Fruit fly (Drosophila melanogaster) whole organism, embryonic: ENCODE results near the gene CG34256.

Source experiments
- Antp ChIP-seq: fragments of 200-800 bp; sonication (Bioruptor generic); optimal IDR thresholded peaks from 3 replicates; lab custom pipeline; 2016; ENCODE audit warnings: missing biosample characterization, missing genetic modification characterization
- Bdp1 ChIP-seq: fragments of 200-800 bp; sonication (Bioruptor generic); optimal IDR thresholded peaks from 3 replicates; lab custom pipeline; 2016; ENCODE audit warnings: missing biosample characterization, missing genetic modification characterization
- CG10366 ChIP-seq: fragments of 200-800 bp; sonication (Bioruptor generic); IDR thresholded peaks from 2 replicates; pipeline ENCODE4 v1.3.6; 2022; ENCODE audit warnings: missing biosample characterization, missing genetic modification characterization
- CG10565 ChIP-seq: fragments of 200-800 bp; sonication (Bioruptor generic); optimal IDR thresholded peaks from 3 replicates; lab custom pipeline; 2016; ENCODE audit warnings: missing biosample characterization, mild to moderate bottlenecking, missing genetic modification characterization
- CG1233 ChIP-seq: fragments of 200-800 bp; sonication (Bioruptor generic); optimal IDR thresholded peaks from 4 replicates; lab custom pipeline; 2018; ENCODE audit warnings: missing biosample characterization, mild to moderate bottlenecking, missing genetic modification characterization
- CG12769 ChIP-seq: fragments of 200-800 bp; sonication (Bioruptor generic); optimal IDR thresholded peaks from 2 replicates; lab custom pipeline; 2019; ENCODE audit warnings: missing biosample characterization, mild to moderate bottlenecking, missing genetic modification characterization, moderate library complexity
- CG13624 ChIP-seq: fragments of 200-800 bp; sonication (Bioruptor generic); optimal IDR thresholded peaks from 2 replicates; lab custom pipeline; 2016; ENCODE audit warnings: missing biosample characterization, missing genetic modification characterization
- CG14050 ChIP-seq: fragments of 200-800 bp; sonication (Bioruptor generic); IDR thresholded peaks from 3 replicates; pipeline ENCODE4 v1.3.6; 2022; ENCODE audit warnings: missing biosample characterization, missing genetic modification characterization
- CG17802 ChIP-seq: fragments of 200-800 bp; sonication (Bioruptor generic); optimal IDR thresholded peaks from 2 replicates; lab custom pipeline; 2018; ENCODE audit warnings: missing biosample characterization, mild to moderate bottlenecking, missing genetic modification characterization, moderate library complexity
- CG1792 ChIP-seq: fragments of 200-800 bp; sonication (Bioruptor generic); optimal IDR thresholded peaks from 2 replicates; lab custom pipeline; 2016; ENCODE audit warnings: missing biosample characterization, missing genetic modification characterization
- CG18011 ChIP-seq: fragments of 200-800 bp; sonication (Bioruptor generic); optimal IDR thresholded peaks from 2 replicates; lab custom pipeline; 2017; ENCODE audit warnings: missing biosample characterization, missing genetic modification characterization, mild to moderate bottlenecking, moderate library complexity, missing genotype
- CG1832 ChIP-seq: fragments of 200-800 bp; sonication (Bioruptor generic); optimal IDR thresholded peaks from 2 replicates; lab custom pipeline; 2017; ENCODE audit warnings: missing biosample characterization, mild to moderate bottlenecking, missing genetic modification characterization, inconsistent platforms
- CG2199 ChIP-seq: fragments of 200-800 bp; sonication (Bioruptor generic); IDR thresholded peaks from 3 replicates; pipeline ENCODE4 v1.3.6; 2022; ENCODE audit warnings: missing biosample characterization, missing genetic modification characterization
- CG6175 ChIP-seq: fragments of 200-800 bp; sonication (Bioruptor generic); IDR thresholded peaks from 3 replicates; pipeline ENCODE4 v1.3.6; 2022; ENCODE audit warnings: missing biosample characterization, missing genetic modification characterization
- CG7372 ChIP-seq: fragments of 200-800 bp; sonication (Bioruptor generic); IDR thresholded peaks from 2 replicates; pipeline ENCODE4 v1.3.6; 2022; ENCODE audit warnings: missing biosample characterization, missing genetic modification characterization
- CG9437 ChIP-seq: fragments of 200-800 bp; sonication (Bioruptor generic); optimal IDR thresholded peaks from 2 replicates; lab custom pipeline; 2018; ENCODE audit warnings: missing biosample characterization, mild to moderate bottlenecking, missing genetic modification characterization
- CTCF ChIP-seq: fragments of 200-800 bp; sonication (Bioruptor generic); optimal IDR thresholded peaks from 2 replicates; lab custom pipeline; 2017; ENCODE audit warnings: missing biosample characterization, mild to moderate bottlenecking, missing genetic modification characterization, moderate library complexity
- CkIIα-i1 ChIP-seq: fragments of 200-800 bp; sonication (Bioruptor generic); IDR thresholded peaks from 2 replicates; pipeline ENCODE4 v1.3.6; 2022; ENCODE audit warnings: missing biosample characterization, missing genetic modification characterization
- D ChIP-seq, 2 experiments: fragments of 200-800 bp in 1 of 2; fragments of >200 bp in 1 of 2; sonication (Bioruptor generic) in 1 of 2; optimal IDR thresholded peaks; 2 replicates in 1 of 2; 3 replicates in 1 of 2; lab custom pipeline; 2017; ENCODE audit warnings: mild to moderate bottlenecking in 1 of 2, missing biosample characterization in 1 of 2, missing genetic modification characterization in 1 of 2, missing genetic modification reagents in 1 of 2
- Dad ChIP-seq: fragments of 200-800 bp; sonication (Bioruptor generic); optimal IDR thresholded peaks from 3 replicates; lab custom pipeline; 2016; ENCODE audit warnings: missing biosample characterization, missing genetic modification characterization
- Eip74EF ChIP-seq, 2 experiments: fragments of 200-800 bp in 1 of 2; fragments of >200 bp in 1 of 2; sonication (Bioruptor generic) in 1 of 2; optimal IDR thresholded peaks; 2 replicates each; lab custom pipeline; 2017 to 2019; ENCODE audit warnings: missing biosample characterization in 2 of 2, missing genetic modification characterization in 2 of 2, mild to moderate bottlenecking in 1 of 2, moderate library complexity in 1 of 2
- Fer1 ChIP-seq: fragments of 200-800 bp; sonication (Bioruptor generic); optimal IDR thresholded peaks from 2 replicates; lab custom pipeline; 2017; ENCODE audit warnings: missing biosample characterization, mild to moderate bottlenecking, missing genetic modification characterization
- Gug ChIP-seq: fragments of 200-800 bp; sonication (Bioruptor generic); IDR thresholded peaks from 4 replicates; pipeline ENCODE4 v1.3.6; 2022; ENCODE audit warnings: missing biosample characterization, missing genetic modification characterization
- H2.0 ChIP-seq: fragments of 200-800 bp; sonication (Bioruptor generic); IDR thresholded peaks from 2 replicates; pipeline ENCODE4 v1.3.6; 2022; ENCODE audit warnings: missing biosample characterization, missing genetic modification characterization
- Hmx ChIP-seq: fragments of 200-800 bp; sonication (Bioruptor generic); optimal IDR thresholded peaks from 2 replicates; lab custom pipeline; 2016; ENCODE audit warnings: missing biosample characterization, missing genetic modification characterization
- Hr78 ChIP-seq, 2 experiments: fragments of 200-800 bp in 1 of 2; fragments of >200 bp in 1 of 2; sonication (Bioruptor generic) in 1 of 2; optimal IDR thresholded peaks; 2 replicates each; lab custom pipeline; 2017 to 2019; ENCODE audit warnings: missing biosample characterization in 2 of 2, missing genetic modification characterization in 2 of 2, mild to moderate bottlenecking in 1 of 2, moderate library complexity in 1 of 2
- Rfx ChIP-seq: fragments of 200-800 bp; sonication (Bioruptor generic); IDR thresholded peaks from 2 replicates; pipeline ENCODE4 v1.3.6; 2022; ENCODE audit warnings: missing biosample characterization, missing genetic modification characterization
- Vsx1 ChIP-seq: fragments of 200-800 bp; sonication (Bioruptor generic); optimal IDR thresholded peaks from 2 replicates; lab custom pipeline; 2017; ENCODE audit warnings: missing biosample characterization, mild to moderate bottlenecking, missing genetic modification characterization, missing genetic modification reagents
- Xbp1 ChIP-seq: fragments of 200-800 bp; sonication (Bioruptor generic); optimal IDR thresholded peaks from 3 replicates; lab custom pipeline; 2016; ENCODE audit warnings: missing biosample characterization, mild to moderate bottlenecking, missing genetic modification characterization
- bowl ChIP-seq: fragments of 200-800 bp; sonication (Bioruptor generic); IDR thresholded peaks from 2 replicates; pipeline ENCODE4 v1.3.6; 2022; ENCODE audit warnings: missing biosample characterization, missing genetic modification characterization
- fd3F ChIP-seq: fragments of 200-800 bp; sonication (Bioruptor generic); optimal IDR thresholded peaks from 2 replicates; lab custom pipeline; 2018; ENCODE audit warnings: missing biosample characterization, mild to moderate bottlenecking, missing genetic modification characterization, moderate library complexity
- gt ChIP-seq: fragments of 200-800 bp; sonication (Bioruptor generic); IDR thresholded peaks from 2 replicates; pipeline ENCODE4 v1.3.6; 2022; ENCODE audit warnings: missing biosample characterization, missing genetic modification characterization
- hbn ChIP-seq: fragments of 200-800 bp; sonication (Bioruptor generic); IDR thresholded peaks from 2 replicates; pipeline ENCODE4 v1.3.6; 2022; ENCODE audit warnings: missing biosample characterization, missing genetic modification characterization; ENCODE audit not compliant: partially characterized antibody
- inv ChIP-seq: fragments of 200-800 bp; sonication (Bioruptor generic); IDR thresholded peaks from 2 replicates; pipeline ENCODE4 v1.3.6; 2022; ENCODE audit warnings: missing biosample characterization, missing genetic modification characterization; ENCODE audit not compliant: partially characterized antibody
- prd ChIP-seq, 3 experiments: fragments of >200 bp in 2 of 3; fragments of 200-800 bp in 1 of 3; sonication (Bioruptor generic) in 1 of 3; optimal IDR thresholded peaks in 2 of 3; IDR thresholded peaks in 1 of 3; 2 replicates in 2 of 3; 3 replicates in 1 of 3; pipeline versions ENCODE4 v1.3.6 to Lab custom; 2017 to 2022; ENCODE audit warnings: missing biosample characterization in 1 of 3, missing genetic modification characterization in 1 of 3
- psq ChIP-seq: fragments of 200-800 bp; sonication (Bioruptor generic); optimal IDR thresholded peaks from 2 replicates; lab custom pipeline; 2017; ENCODE audit warnings: missing biosample characterization, missing genetic modification characterization
- sd ChIP-seq: fragments of 200-800 bp; sonication (Bioruptor generic); optimal IDR thresholded peaks from 3 replicates; lab custom pipeline; 2018; ENCODE audit warnings: missing biosample characterization, mild to moderate bottlenecking, missing genetic modification characterization, moderate library complexity
- sens ChIP-seq: fragments of 200-800 bp; sonication (Bioruptor generic); peaks from one replicate; lab custom pipeline; 2016; ENCODE audit warnings: missing biosample characterization, missing genetic modification characterization
- shn ChIP-seq: fragments of 200-800 bp; sonication (Bioruptor generic); optimal IDR thresholded peaks from 3 replicates; lab custom pipeline; 2016; ENCODE audit warnings: missing biosample characterization, missing genetic modification characterization
- sna ChIP-seq: fragments of 200-800 bp; sonication (Bioruptor generic); IDR thresholded peaks from 2 replicates; pipeline ENCODE4 v1.3.6; 2022; ENCODE audit warnings: missing biosample characterization, missing genetic modification characterization; ENCODE audit not compliant: partially characterized antibody
- sob ChIP-seq: fragments of 200-800 bp; sonication (Bioruptor generic); IDR thresholded peaks from 2 replicates; pipeline ENCODE4 v1.3.6; 2022; ENCODE audit warnings: missing biosample characterization, missing genetic modification characterization
- sqz ChIP-seq: fragments of 200-800 bp; sonication (Bioruptor generic); optimal IDR thresholded peaks from 3 replicates; lab custom pipeline; 2018; ENCODE audit warnings: missing biosample characterization, mild to moderate bottlenecking, missing genetic modification characterization
- usp ChIP-seq: fragments of >200 bp; optimal IDR thresholded peaks from 2 replicates; lab custom pipeline; 2017; ENCODE audit warnings: missing biosample characterization, missing genetic modification characterization
- vvl ChIP-seq: fragments of 200-800 bp; sonication (Bioruptor generic); IDR thresholded peaks from 2 replicates; pipeline ENCODE4 v1.3.6; 2022; ENCODE audit warnings: missing biosample characterization, missing genetic modification characterization
- wek ChIP-seq: fragments of 200-800 bp; sonication (Bioruptor generic); optimal IDR thresholded peaks from 3 replicates; lab custom pipeline; 2018; ENCODE audit warnings: missing biosample characterization, mild to moderate bottlenecking, missing genetic modification characterization, moderate library complexity
- z ChIP-seq: fragments of 200-800 bp; sonication (Bioruptor generic); IDR thresholded peaks from 3 replicates; pipeline ENCODE4 v1.3.6; 2022; ENCODE audit warnings: missing biosample characterization, missing genetic modification characterization
- zfh1 ChIP-seq: fragments of 200-800 bp; sonication (Bioruptor generic); IDR thresholded peaks from 3 replicates; pipeline ENCODE4 v1.3.6; 2022; ENCODE audit warnings: missing biosample characterization, missing genetic modification characterization

The CG34256 gene

DNA sequence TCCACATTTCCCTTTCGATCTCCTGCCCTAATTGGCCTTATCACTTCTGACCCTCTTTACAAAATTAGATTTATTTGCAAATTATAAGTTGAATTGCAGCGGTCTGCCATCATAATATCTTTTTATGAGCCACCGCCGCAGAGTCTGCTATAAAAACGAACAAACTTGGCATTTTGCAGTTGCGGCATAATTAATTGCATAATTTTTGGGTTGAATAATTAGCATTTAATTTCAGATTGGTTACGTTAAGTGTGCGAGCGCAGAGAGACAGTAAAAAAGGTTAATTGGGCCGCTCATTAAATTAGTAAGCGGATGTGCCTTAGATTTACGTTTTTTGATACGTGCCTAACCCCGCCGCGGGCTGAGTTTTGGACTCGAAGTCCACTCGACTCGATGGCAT, 40.5 kb downstream of the CG34256 start (continued):
- TF ChIP-seq sna (GFP tag; lab: Robert Waterston, UW) = no peak
- TF ChIP-seq Dad = no peak
- TF ChIP-seq fd3F = no peak
- TF ChIP-seq sob (GFP tag; lab: Robert Waterston, UW) = 0 out of 2 replicates have a peak, but pooled peaks have one; percentile 24
- TF ChIP-seq CG6175 (GFP tag; lab: Robert Waterston, UW) = no peak
- peak; percentile 86 for TF ChIP-seq CG9437 (GFP tag; lab: Kevin White, UChicago)
- TF ChIP-seq Gug (GFP tag; lab: Robert Waterston, UW) = no peak
- peak; percentile 47; the same call in 1 of the 3 replicates for TF ChIP-seq z (GFP tag; lab: Robert Waterston, UW)
- TF ChIP-seq bowl (GFP tag; lab: Robert Waterston, UW) = no peak
- TF ChIP-seq CG10565 (GFP tag; lab: Kevin White, UChicago) = no peak
- no peak for TF ChIP-seq CG7372
- no peak for TF ChIP-seq CG1233
- no peak for TF ChIP-seq inv
- no peak for TF ChIP-seq CkIIα-i1 (GFP tag; lab: Robert Waterston, UW)
- TF ChIP-seq CG14050 (GFP tag; lab: Robert Waterston, UW) = no peak
- TF ChIP-seq Eip74EF (GFP tag; optimal IDR thresholded peaks at IDR 0.05; lab: Kevin White, UChicago) = no peak
- TF ChIP-seq wek = no peak
- no peak for TF ChIP-seq CG1832 (GFP tag; lab: Kevin White, UChicago)
- TF ChIP-seq Bdp1 (GFP tag; lab: Kevin White, UChicago) = no peak
- no peak for TF ChIP-seq sd (tag; lab: Kevin White, UChicago)
- peak; percentile 28 for TF ChIP-seq Rfx
- TF ChIP-seq sens (GFP tag; lab: Kevin White, UChicago) = no peak
- 0 out of 3 replicates have a peak, but pooled peaks have one; percentile 20 for TF ChIP-seq CG2199
- peak; percentile 13 for TF ChIP-seq CTCF (GFP tag; lab: Kevin White, UChicago)
- no peak for TF ChIP-seq CG12769 (tag; lab: Kevin White, UChicago)
- peak; percentile 50 for TF ChIP-seq Vsx1
- TF ChIP-seq Xbp1 = no peak
- no peak for TF ChIP-seq Antp (GFP tag; lab: Kevin White, UChicago)
- TF ChIP-seq vvl (GFP tag; lab: Robert Waterston, UW) = peak; percentile 90
- TF ChIP-seq gt (GFP tag; lab: Robert Waterston, UW) = no peak
- no peak for TF ChIP-seq CG1792 (GFP tag; lab: Kevin White, UChicago)
- no peak for TF ChIP-seq CG17802 (tag; lab: Kevin White, UChicago)
- no peak for TF ChIP-seq psq
- TF ChIP-seq prd (optimal IDR thresholded peaks at IDR 0.05; lab: Kevin White, UChicago) = no peak
- no peak for TF ChIP-seq prd (GFP tag; IDR thresholded peaks at IDR 0.05; lab: Robert Waterston, UW)
- TF ChIP-seq usp (GFP tag; lab: Kevin White, UChicago) = no peak
- no peak for TF ChIP-seq zfh1 (GFP tag; lab: Robert Waterston, UW)
- TF ChIP-seq H2.0 (GFP tag; lab: Robert Waterston, UW) = no peak
- TF ChIP-seq CG18011 (GFP tag; lab: Kevin White, UChicago) = no peak
- TF ChIP-seq hbn (GFP tag; lab: Robert Waterston, UW) = no peak
- no peak for TF ChIP-seq shn
- TF ChIP-seq CG10366 (GFP tag; lab: Robert Waterston, UW) = no peak
- TF ChIP-seq CG13624 = no peak
- TF ChIP-seq D (optimal IDR thresholded peaks at IDR 0.05; lab: Kevin White, UChicago) = no peak
- TF ChIP-seq D (GFP tag; optimal IDR thresholded peaks at IDR 0.05; lab: Kevin White, UChicago) = no peak
- TF ChIP-seq sqz = no peak
- no peak for TF ChIP-seq Fer1 (GFP tag; lab: Kevin White, UChicago)
- no peak for TF ChIP-seq Hmx
- TF ChIP-seq Hr78 (GFP tag; optimal IDR thresholded peaks at IDR 0.05; lab: Kevin White, UChicago) = peak in 1 of 2 experiments; percentile 24
